Fruit fly (Drosophila melanogaster) whole organism, embryonic: ENCODE measurements around the gene rk.

ENCODE experiments used
- Ada2b ChIP-seq: fragments of 200-800 bp; sonication (Bioruptor generic); IDR thresholded peaks from 2 replicates; pipeline ENCODE4 v1.3.6; 2022; ENCODE audit warnings: missing biosample characterization, missing genetic modification characterization
- Antp ChIP-seq: fragments of 200-800 bp; sonication (Bioruptor generic); optimal IDR thresholded peaks from 3 replicates; lab custom pipeline; 2016; ENCODE audit warnings: missing biosample characterization, missing genetic modification characterization
- Blimp-1 ChIP-seq: fragments of 200-800 bp; sonication (Bioruptor generic); optimal IDR thresholded peaks from 3 replicates; lab custom pipeline; 2018; ENCODE audit warnings: missing biosample characterization, missing genetic modification characterization, mild to moderate bottlenecking, moderate library complexity, missing genetic modification reagents
- CG10366 ChIP-seq: fragments of 200-800 bp; sonication (Bioruptor generic); IDR thresholded peaks from 2 replicates; pipeline ENCODE4 v1.3.6; 2022; ENCODE audit warnings: missing biosample characterization, missing genetic modification characterization
- CG10462 ChIP-seq: fragments of 200-800 bp; sonication (Bioruptor generic); optimal IDR thresholded peaks from 2 replicates; lab custom pipeline; 2016; ENCODE audit warnings: missing biosample characterization, missing genetic modification characterization
- CG12744 ChIP-seq: fragments of 200-800 bp; sonication (Bioruptor generic); optimal IDR thresholded peaks from 2 replicates; lab custom pipeline; 2016; ENCODE audit warnings: missing biosample characterization, missing genetic modification characterization
- CG14860 ChIP-seq: fragments of 200-800 bp; sonication (Bioruptor generic); IDR thresholded peaks from 3 replicates; pipeline ENCODE4 v1.3.6; 2022; ENCODE audit warnings: missing biosample characterization, missing genetic modification characterization; ENCODE audit not compliant: partially characterized antibody
- CG15696 ChIP-seq: fragments of 200-800 bp; sonication (Bioruptor generic); optimal IDR thresholded peaks from 2 replicates; lab custom pipeline; 2019; ENCODE audit warnings: missing biosample characterization, mild to moderate bottlenecking, missing genetic modification characterization, moderate library complexity
- CG17328 ChIP-seq: fragments of 200-800 bp; sonication (Bioruptor generic); IDR thresholded peaks from 2 replicates; pipeline ENCODE4 v1.3.6; 2022; ENCODE audit warnings: missing biosample characterization, missing genetic modification characterization
- CG17359 ChIP-seq: fragments of 200-800 bp; sonication (Bioruptor generic); optimal IDR thresholded peaks from 3 replicates; lab custom pipeline; 2018; ENCODE audit warnings: missing biosample characterization, mild to moderate bottlenecking, missing genetic modification characterization, moderate library complexity
- CG17802 ChIP-seq: fragments of 200-800 bp; sonication (Bioruptor generic); optimal IDR thresholded peaks from 2 replicates; lab custom pipeline; 2018; ENCODE audit warnings: missing biosample characterization, mild to moderate bottlenecking, missing genetic modification characterization, moderate library complexity
- CG2875 ChIP-seq: fragments of 200-800 bp; sonication (Bioruptor generic); optimal IDR thresholded peaks from 2 replicates; lab custom pipeline; 2017; ENCODE audit warnings: missing biosample characterization, mild to moderate bottlenecking, missing genetic modification characterization, missing genetic modification reagents
- CG4404 ChIP-seq: fragments of 200-800 bp; sonication (Bioruptor generic); IDR thresholded peaks from 2 replicates; pipeline ENCODE4 v1.3.6; 2022; ENCODE audit warnings: missing biosample characterization, missing genetic modification characterization
- CG6813 ChIP-seq: fragments of 200-800 bp; sonication (Bioruptor generic); optimal IDR thresholded peaks from 2 replicates; lab custom pipeline; 2017; ENCODE audit warnings: missing biosample characterization, missing genetic modification characterization, mild to moderate bottlenecking, moderate library complexity, missing genetic modification reagents
- CG7963 ChIP-seq: fragments of 200-800 bp; sonication (Bioruptor generic); IDR thresholded peaks from 3 replicates; pipeline ENCODE4 v1.3.6; 2022; ENCODE audit warnings: missing biosample characterization, missing genetic modification characterization; ENCODE audit not compliant: partially characterized antibody
- CG8290 ChIP-seq, 3 experiments: fragments of 200-800 bp; sonication (Bioruptor generic); optimal IDR thresholded peaks; 2 replicates each; lab custom pipeline; 2016 to 2019; ENCODE audit warnings: missing biosample characterization in 3 of 3, missing genetic modification characterization in 3 of 3, mild to moderate bottlenecking in 2 of 3, moderate library complexity in 1 of 3
- CG9215 ChIP-seq: fragments of 200-800 bp; sonication (Bioruptor generic); IDR thresholded peaks from 2 replicates; pipeline ENCODE4 v1.3.6; 2022; ENCODE audit warnings: missing biosample characterization, missing genetic modification characterization
- CG9727 ChIP-seq: fragments of 200-800 bp; sonication (Bioruptor generic); optimal IDR thresholded peaks from 3 replicates; lab custom pipeline; 2017; ENCODE audit warnings: missing biosample characterization, mild to moderate bottlenecking, missing genetic modification characterization
- D ChIP-seq, 2 experiments: fragments of 200-800 bp in 1 of 2; fragments of >200 bp in 1 of 2; sonication (Bioruptor generic) in 1 of 2; optimal IDR thresholded peaks; 2 replicates in 1 of 2; 3 replicates in 1 of 2; lab custom pipeline; 2017; ENCODE audit warnings: mild to moderate bottlenecking in 1 of 2, missing biosample characterization in 1 of 2, missing genetic modification characterization in 1 of 2, missing genetic modification reagents in 1 of 2
- D19A ChIP-seq: fragments of 200-800 bp; optimal IDR thresholded peaks from 3 replicates; lab custom pipeline; 2019; ENCODE audit warnings: missing biosample characterization, mild to moderate bottlenecking, missing genetic modification characterization, moderate library complexity
- Dfd ChIP-seq, 2 experiments: fragments of >200 bp; optimal IDR thresholded peaks; 2 replicates each; lab custom pipeline; 2017; ENCODE audit warnings: missing biosample characterization in 2 of 2, missing genetic modification characterization in 2 of 2
- Doc2 ChIP-seq: fragments of 200-800 bp; sonication (Bioruptor generic); IDR thresholded peaks from 2 replicates; pipeline ENCODE4 v1.3.6; 2022; ENCODE audit warnings: missing biosample characterization, missing genetic modification characterization
- Eip74EF ChIP-seq, 2 experiments: fragments of 200-800 bp in 1 of 2; fragments of >200 bp in 1 of 2; sonication (Bioruptor generic) in 1 of 2; optimal IDR thresholded peaks; 2 replicates each; lab custom pipeline; 2017 to 2019; ENCODE audit warnings: missing biosample characterization in 2 of 2, missing genetic modification characterization in 2 of 2, mild to moderate bottlenecking in 1 of 2, moderate library complexity in 1 of 2
- Ets65A ChIP-seq: fragments of 200-800 bp; sonication (Bioruptor generic); peaks from one replicate; lab custom pipeline; 2016; ENCODE audit warnings: missing biosample characterization, missing genetic modification characterization
- Ets97D ChIP-seq: fragments of 200-800 bp; sonication (Bioruptor generic); optimal IDR thresholded peaks from 3 replicates; lab custom pipeline; 2016; ENCODE audit warnings: missing biosample characterization, missing genetic modification characterization
- HLH54F ChIP-seq: fragments of 200-800 bp; sonication (Bioruptor generic); optimal IDR thresholded peaks from 3 replicates; lab custom pipeline; 2016; ENCODE audit warnings: missing biosample characterization, missing genetic modification characterization
- Hr51 ChIP-seq, 2 experiments: fragments of 200-800 bp; sonication (Bioruptor generic); optimal IDR thresholded peaks; 2 replicates in 1 of 2; 3 replicates in 1 of 2; lab custom pipeline; 2016 to 2018; ENCODE audit warnings: missing biosample characterization in 2 of 2, missing genetic modification characterization in 2 of 2, mild to moderate bottlenecking in 1 of 2, moderate library complexity in 1 of 2
- Hr78 ChIP-seq, 2 experiments: fragments of 200-800 bp in 1 of 2; fragments of >200 bp in 1 of 2; sonication (Bioruptor generic) in 1 of 2; optimal IDR thresholded peaks; 2 replicates each; lab custom pipeline; 2017 to 2019; ENCODE audit warnings: missing biosample characterization in 2 of 2, missing genetic modification characterization in 2 of 2, mild to moderate bottlenecking in 1 of 2, moderate library complexity in 1 of 2
- NFAT ChIP-seq: fragments of 200-800 bp; sonication (Bioruptor generic); IDR thresholded peaks from 2 replicates; pipeline ENCODE4 v1.3.6; 2022; ENCODE audit warnings: missing biosample characterization, missing genetic modification characterization
- Nf-YA ChIP-seq: fragments of 200-800 bp; sonication (Bioruptor generic); IDR thresholded peaks from 2 replicates; pipeline ENCODE4 v1.3.6; 2022; ENCODE audit warnings: missing biosample characterization, missing genetic modification characterization
- Pdp1 ChIP-seq, 2 experiments: fragments of 200-800 bp; sonication (Bioruptor generic); optimal IDR thresholded peaks; 3 replicates each; lab custom pipeline; 2016; ENCODE audit warnings: missing biosample characterization in 2 of 2, missing genetic modification characterization in 2 of 2, mild to moderate bottlenecking in 1 of 2, moderate library complexity in 1 of 2
- ase ChIP-seq: fragments of 200-800 bp; sonication (Bioruptor generic); IDR thresholded peaks from 3 replicates; pipeline ENCODE4 v1.3.6; 2022; ENCODE audit warnings: missing biosample characterization, missing genetic modification characterization
- bab2 ChIP-seq: fragments of 200-800 bp; sonication (Bioruptor generic); optimal IDR thresholded peaks from 2 replicates; lab custom pipeline; 2016; ENCODE audit warnings: missing biosample characterization, missing genetic modification characterization
- bbx ChIP-seq: fragments of 200-800 bp; sonication (Bioruptor generic); IDR thresholded peaks from 2 replicates; pipeline ENCODE4 v1.3.6; 2022; ENCODE audit warnings: missing biosample characterization, missing genetic modification characterization; ENCODE audit not compliant: partially characterized antibody
- bowl ChIP-seq: fragments of 200-800 bp; sonication (Bioruptor generic); IDR thresholded peaks from 2 replicates; pipeline ENCODE4 v1.3.6; 2022; ENCODE audit warnings: missing biosample characterization, missing genetic modification characterization
- ci ChIP-seq: fragments of 200-800 bp; sonication (Bioruptor generic); IDR thresholded peaks from 3 replicates; pipeline ENCODE4 v1.3.6; 2022; ENCODE audit warnings: missing biosample characterization, missing genetic modification characterization
- corto ChIP-seq: fragments of 200-800 bp; sonication (Bioruptor generic); optimal IDR thresholded peaks from 2 replicates; lab custom pipeline; 2016; ENCODE audit warnings: missing biosample characterization, mild to moderate bottlenecking, missing genetic modification characterization, moderate library complexity
- crc ChIP-seq: fragments of 200-800 bp; sonication (Bioruptor generic); optimal IDR thresholded peaks from 2 replicates; lab custom pipeline; 2016; ENCODE audit warnings: missing biosample characterization, missing genetic modification characterization
- dmrt11E ChIP-seq: fragments of 200-800 bp; sonication (Bioruptor generic); optimal IDR thresholded peaks from 3 replicates; lab custom pipeline; 2018; ENCODE audit warnings: missing biosample characterization, mild to moderate bottlenecking, missing genetic modification characterization, moderate library complexity
- esg ChIP-seq: fragments of 200-800 bp; sonication (Bioruptor generic); conservative IDR thresholded peaks from 2 replicates; pipeline ENCODE4 v1.3.6; 2022; ENCODE audit warnings: missing biosample characterization, missing genetic modification characterization
- fd96Cb ChIP-seq: fragments of 200-800 bp; sonication (Bioruptor generic); optimal IDR thresholded peaks from 2 replicates; lab custom pipeline; 2018; ENCODE audit warnings: missing biosample characterization, mild to moderate bottlenecking, missing genetic modification characterization, moderate library complexity
- grn ChIP-seq: fragments of 200-800 bp; sonication (Bioruptor generic); optimal IDR thresholded peaks from 3 replicates; lab custom pipeline; 2017; ENCODE audit warnings: missing biosample characterization, missing genetic modification characterization
- lmd ChIP-seq: fragments of 200-800 bp; sonication (Bioruptor generic); IDR thresholded peaks from 2 replicates; pipeline ENCODE4 v1.3.6; 2022; ENCODE audit warnings: missing biosample characterization, missing genetic modification characterization
- pho ChIP-seq: fragments of 200-800 bp; sonication (Bioruptor generic); optimal IDR thresholded peaks from 2 replicates; lab custom pipeline; 2016; ENCODE audit warnings: missing biosample characterization, missing genetic modification characterization
- tx ChIP-seq: fragments of 200-800 bp; sonication (Bioruptor generic); optimal IDR thresholded peaks from 2 replicates; lab custom pipeline; 2016; ENCODE audit warnings: missing biosample characterization, missing genetic modification characterization
- unc-4 ChIP-seq: fragments of 200-800 bp; sonication (Bioruptor generic); IDR thresholded peaks from 2 replicates; pipeline ENCODE4 v1.3.6; 2022; ENCODE audit warnings: missing biosample characterization, missing genetic modification characterization; ENCODE audit not compliant: partially characterized antibody
- wdn ChIP-seq: fragments of 200-800 bp; sonication (Bioruptor generic); IDR thresholded peaks from 2 replicates; pipeline ENCODE4 v1.3.6; 2022; ENCODE audit warnings: missing biosample characterization, missing genetic modification characterization

rk gene

DNA sequence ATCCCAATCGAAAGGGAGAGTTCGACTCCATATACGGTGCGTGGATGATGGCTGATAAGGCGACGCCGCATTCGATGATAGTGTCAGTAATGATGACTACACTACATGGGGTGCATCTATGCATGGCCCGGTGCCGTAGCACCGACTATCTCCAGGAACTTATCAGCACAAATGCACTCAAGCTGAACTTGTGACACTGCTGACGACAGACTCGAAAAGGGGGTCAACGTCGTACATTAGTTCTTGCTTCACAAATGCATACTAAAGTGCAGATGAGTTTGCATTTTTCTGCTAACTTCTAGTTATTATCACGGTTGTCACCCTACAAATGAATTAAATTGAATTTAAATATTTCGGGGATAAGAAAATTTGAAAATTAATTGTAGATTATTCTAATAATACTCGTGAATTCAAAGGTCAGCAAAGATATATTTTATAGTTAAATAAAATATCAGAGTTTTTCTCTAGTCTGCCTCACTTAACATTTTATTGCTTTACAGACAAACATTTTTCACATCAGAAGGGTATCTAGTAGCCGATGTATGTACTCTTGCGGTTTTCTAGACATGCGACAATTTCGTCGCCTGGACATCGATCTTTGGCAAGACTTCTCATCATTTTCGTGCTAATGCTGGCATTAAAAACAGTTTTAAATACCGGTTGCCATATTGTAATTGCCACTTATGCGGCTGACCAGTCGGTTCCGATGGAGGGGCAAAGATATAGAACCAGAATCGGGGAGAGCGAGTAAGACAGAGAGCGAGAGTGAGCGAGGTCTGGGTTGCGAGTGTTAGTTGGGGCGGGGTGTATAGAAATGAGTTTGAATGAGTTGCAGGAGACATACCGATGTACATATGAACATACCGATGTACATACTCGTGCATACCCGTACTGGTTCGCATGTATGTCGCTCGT is 22.3 kb upstream of the rk start:
- peak; percentile 68 for TF ChIP-seq Blimp-1 (GFP tag; lab: Kevin White, UChicago)
- no peak for TF ChIP-seq Doc2 (GFP tag; lab: Robert Waterston, UW)
- peak; percentile 15 for TF ChIP-seq D (optimal IDR thresholded peaks at IDR 0.05; lab: Kevin White, UChicago)
- no peak for TF ChIP-seq D (GFP tag; optimal IDR thresholded peaks at IDR 0.05; lab: Kevin White, UChicago)
- TF ChIP-seq crc (GFP tag; lab: Kevin White, UChicago) = no peak
- 0 out of 3 replicates have a peak, but pooled peaks have one; percentile 12 for TF ChIP-seq ase
- peak; percentile 44 for TF ChIP-seq dmrt11E (tag; lab: Kevin White, UChicago)
- no peak for TF ChIP-seq CG9727 (GFP tag; lab: Kevin White, UChicago)
- no peak for TF ChIP-seq bowl
- TF ChIP-seq Nf-YA (GFP tag; lab: Robert Waterston, UW) = no peak
- no peak for TF ChIP-seq CG9215
- no peak for TF ChIP-seq corto (GFP tag; lab: Kevin White, UChicago)
- no peak for TF ChIP-seq tx (GFP tag; lab: Kevin White, UChicago)
- no peak for TF ChIP-seq CG14860 (GFP tag; lab: Robert Waterston, UW)
- TF ChIP-seq CG7963 (GFP tag; lab: Robert Waterston, UW) = no peak
- TF ChIP-seq CG6813 = no peak
- TF ChIP-seq CG15696 (tag; lab: Kevin White, UChicago) = no peak
- no peak for TF ChIP-seq fd96Cb (tag; lab: Kevin White, UChicago)
- no peak for TF ChIP-seq bbx (GFP tag; lab: Robert Waterston, UW)
- TF ChIP-seq CG10366 (GFP tag; lab: Robert Waterston, UW) = peak; percentile 19; the same call in 1 of the 2 replicates
- no peak for TF ChIP-seq CG2875 (GFP tag; lab: Kevin White, UChicago)
- TF ChIP-seq CG17802 (tag; lab: Kevin White, UChicago) = no peak
- TF ChIP-seq Antp = no peak
- no peak for TF ChIP-seq wdn (GFP tag; lab: Robert Waterston, UW)
- no peak for TF ChIP-seq NFAT
- TF ChIP-seq D19A (tag; lab: Kevin White, UChicago) = peak; percentile 98
- TF ChIP-seq unc-4 = no peak
- no peak for TF ChIP-seq CG10462 (GFP tag; lab: Kevin White, UChicago)
- peak; percentile 30; the same call in 1 of the 2 replicates for TF ChIP-seq CG17328 (GFP tag; lab: Robert Waterston, UW)
- peak; percentile 56 for TF ChIP-seq esg
- TF ChIP-seq bab2 (GFP tag; lab: Kevin White, UChicago) = no peak
- TF ChIP-seq CG4404 (GFP tag; lab: Robert Waterston, UW) = no peak
- TF ChIP-seq HLH54F (GFP tag; lab: Kevin White, UChicago) = no peak
- no peak for TF ChIP-seq CG12744 (GFP tag; lab: Kevin White, UChicago)
- TF ChIP-seq Hr51 (GFP tag; optimal IDR thresholded peaks at IDR 0.05; lab: Kevin White, UChicago) = no peak
- TF ChIP-seq grn (GFP tag; lab: Kevin White, UChicago) = peak; percentile 4
- TF ChIP-seq Pdp1 (GFP tag; optimal IDR thresholded peaks at IDR 0.05; lab: Kevin White, UChicago) = no peak
- no peak for TF ChIP-seq Ada2b (GFP tag; lab: Robert Waterston, UW)
- TF ChIP-seq Hr78 (GFP tag; optimal IDR thresholded peaks at IDR 0.05; lab: Kevin White, UChicago) = peak in 1 of 2 experiments; percentile 87
- no peak for TF ChIP-seq CG8290 (GFP tag; optimal IDR thresholded peaks at IDR 0.05; lab: Kevin White, UChicago)
- peak in 1 of 2 experiments; percentile 23 for TF ChIP-seq CG8290 (tag; optimal IDR thresholded peaks at IDR 0.05; lab: Kevin White, UChicago)
- TF ChIP-seq Ets97D = no peak
- TF ChIP-seq Dfd (GFP tag; optimal IDR thresholded peaks at IDR 0.05; lab: Kevin White, UChicago) = no peak
- TF ChIP-seq Eip74EF (GFP tag; optimal IDR thresholded peaks at IDR 0.05; lab: Kevin White, UChicago) = no peak
- TF ChIP-seq ci (GFP tag; lab: Robert Waterston, UW) = 0 out of 3 replicates have a peak, but pooled peaks have one; percentile 25
- TF ChIP-seq CG17359 (tag; lab: Kevin White, UChicago) = no peak
- TF ChIP-seq lmd (GFP tag; lab: Robert Waterston, UW) = no peak
- peak; percentile 9 for TF ChIP-seq Ets65A (GFP tag; lab: Kevin White, UChicago)
- TF ChIP-seq pho (GFP tag; lab: Kevin White, UChicago) = no peak
